Fruit fly (Drosophila melanogaster) whole organism, wandering third instar larva: ENCODE data around the gene Cyp4ae1.
A peak's percentile ranks its signal among the peaks of the same experiment; 100 is the strongest.

ENCODE experiments used
- Abd-B ChIP-seq: fragments of >200 bp; optimal IDR thresholded peaks from 2 replicates; lab custom pipeline; 2017; ENCODE audit warnings: missing biosample characterization, missing genetic modification characterization
- CG32264 ChIP-seq: fragments of 200-800 bp; sonication (Bioruptor generic); optimal IDR thresholded peaks from 2 replicates; lab custom pipeline; 2016; ENCODE audit warnings: missing biosample characterization, missing genetic modification characterization
- CG9705 ChIP-seq: fragments of 200-800 bp; sonication (Bioruptor generic); optimal IDR thresholded peaks from 2 replicates; lab custom pipeline; 2018; ENCODE audit warnings: missing biosample characterization, mild to moderate bottlenecking, missing genetic modification characterization
- CrebA ChIP-seq: fragments of 200-800 bp; sonication (Bioruptor generic); optimal IDR thresholded peaks from 2 replicates; lab custom pipeline; 2016; ENCODE audit warnings: missing biosample characterization, mild to moderate bottlenecking, missing genetic modification characterization, borderline replicate concordance
- Dfd ChIP-seq: fragments of >200 bp; optimal IDR thresholded peaks from 2 replicates; lab custom pipeline; 2017; ENCODE audit warnings: missing biosample characterization, missing genetic modification characterization
- Dif ChIP-seq: fragments of 200-275, 200-300 bp; sonication (Bioruptor generic); optimal IDR thresholded peaks from 2 replicates; lab custom pipeline; 2018; ENCODE audit warnings: missing biosample characterization, missing genetic modification characterization; ENCODE audit not compliant: partially characterized antibody
- GATAd ChIP-seq: sonication (Bioruptor generic); optimal IDR thresholded peaks from 2 replicates; lab custom pipeline; 2016; ENCODE audit warnings: missing biosample characterization, missing genetic modification characterization
- HLH106 ChIP-seq: fragments of 200-800 bp; optimal IDR thresholded peaks from 3 replicates; lab custom pipeline; 2019; ENCODE audit warnings: missing biosample characterization, mild to moderate bottlenecking, missing genetic modification characterization, moderate library complexity
- Hnf4 ChIP-seq: fragments of 200-800 bp; sonication (Bioruptor generic); optimal IDR thresholded peaks from 2 replicates; lab custom pipeline; 2016; ENCODE audit warnings: missing biosample characterization, mild to moderate bottlenecking, missing genetic modification characterization
- Hr78 ChIP-seq: fragments of >200 bp; optimal IDR thresholded peaks from 2 replicates; lab custom pipeline; 2017; ENCODE audit warnings: missing biosample characterization, missing genetic modification characterization
- Hr83 ChIP-seq: fragments of 200-300 bp; sonication (Bioruptor generic); optimal IDR thresholded peaks from 2 replicates; lab custom pipeline; 2016; ENCODE audit warnings: missing biosample characterization, mild to moderate bottlenecking, missing genetic modification characterization, moderate library complexity; ENCODE audit not compliant: poor library complexity, severe bottlenecking
- Jra ChIP-seq: sonication (Bioruptor generic); optimal IDR thresholded peaks from 2 replicates; lab custom pipeline; 2016; ENCODE audit warnings: missing biosample characterization, missing genetic modification characterization
- Mio ChIP-seq: sonication (Bioruptor generic); optimal IDR thresholded peaks from 2 replicates; lab custom pipeline; 2016; ENCODE audit warnings: missing biosample characterization, missing genetic modification characterization
- Myc ChIP-seq: fragments of >200 bp; optimal IDR thresholded peaks from 2 replicates; lab custom pipeline; 2017
- N ChIP-seq: fragments of >200 bp; optimal IDR thresholded peaks from 2 replicates; lab custom pipeline; 2018; ENCODE audit warnings: missing biosample characterization, missing external identifiers, missing genetic modification characterization
- OdsH ChIP-seq: fragments of 200-800 bp; sonication (Bioruptor generic); optimal IDR thresholded peaks from 2 replicates; lab custom pipeline; 2016; ENCODE audit warnings: missing biosample characterization, mild to moderate bottlenecking, missing genetic modification characterization
- Rel ChIP-seq, 2 experiments: fragments of 200-800 bp; sonication (Bioruptor generic) in 1 of 2; optimal IDR thresholded peaks; 2 replicates in 1 of 2; 3 replicates in 1 of 2; lab custom pipeline; 2016 to 2019; ENCODE audit warnings: mild to moderate bottlenecking in 2 of 2, missing biosample characterization in 2 of 2, missing genetic modification characterization in 2 of 2, moderate library complexity in 1 of 2
- Sp1 ChIP-seq: fragments of 200-800 bp; sonication (Bioruptor generic); optimal IDR thresholded peaks from 3 replicates; lab custom pipeline; 2019; ENCODE audit warnings: missing biosample characterization, mild to moderate bottlenecking, missing genetic modification characterization, moderate library complexity
- Vsx2 ChIP-seq: fragments of 200-300, 225-300 bp; sonication (Bioruptor generic); optimal IDR thresholded peaks from 2 replicates; lab custom pipeline; 2018; ENCODE audit warnings: missing biosample characterization, missing genetic modification characterization; ENCODE audit not compliant: partially characterized antibody
- br ChIP-seq: fragments of 200-800 bp; sonication (Bioruptor generic); optimal IDR thresholded peaks from 2 replicates; lab custom pipeline; 2016; ENCODE audit warnings: missing biosample characterization, missing genetic modification characterization
- brk ChIP-seq: fragments of 200-800 bp; sonication (Bioruptor generic); optimal IDR thresholded peaks from 2 replicates; lab custom pipeline; 2016; ENCODE audit warnings: missing biosample characterization, mild to moderate bottlenecking, missing genetic modification characterization
- dl ChIP-seq, 2 experiments: fragments of 175-275, 200-275 bp in 1 of 2; fragments of 200-275 bp in 1 of 2; sonication (Bioruptor generic); optimal IDR thresholded peaks; lab custom pipeline; 2018; ENCODE audit warnings: mild to moderate bottlenecking in 2 of 2, missing biosample characterization in 2 of 2, missing genetic modification characterization in 2 of 2, moderate library complexity in 2 of 2; ENCODE audit not compliant: partially characterized antibody in 2 of 2, insufficient read depth in 1 of 2
- dmrt93B ChIP-seq: fragments of 200-800 bp; sonication (Bioruptor generic); optimal IDR thresholded peaks from 2 replicates; lab custom pipeline; 2018; ENCODE audit warnings: missing biosample characterization, mild to moderate bottlenecking, missing genetic modification characterization
- dsf ChIP-seq: sonication (Bioruptor generic); optimal IDR thresholded peaks from 2 replicates; lab custom pipeline; 2016; ENCODE audit warnings: missing biosample characterization, missing genetic modification characterization, borderline replicate concordance
- ey ChIP-seq: fragments of 200-800 bp; sonication (Bioruptor generic); optimal IDR thresholded peaks from 2 replicates; lab custom pipeline; 2016; ENCODE audit warnings: missing biosample characterization, missing genetic modification characterization
- foxo ChIP-seq, 2 experiments: fragments of 200-800 bp; sonication (Bioruptor generic); optimal IDR thresholded peaks; 2 replicates in 1 of 2; 3 replicates in 1 of 2; lab custom pipeline; 2016 to 2017; ENCODE audit warnings: missing biosample characterization in 2 of 2, missing genetic modification characterization in 2 of 2
- fru ChIP-seq: fragments of 200-800 bp; sonication (Bioruptor generic); optimal IDR thresholded peaks from 3 replicates; lab custom pipeline; 2016; ENCODE audit warnings: missing biosample characterization, mild to moderate bottlenecking, missing genetic modification characterization
- h ChIP-seq: fragments of 200-800 bp; sonication (Bioruptor generic); optimal IDR thresholded peaks from 3 replicates; lab custom pipeline; 2016; ENCODE audit warnings: missing biosample characterization, mild to moderate bottlenecking, missing genetic modification characterization
- jim ChIP-seq: fragments of 175-275, 200-325 bp; sonication (Bioruptor generic); optimal IDR thresholded peaks from 2 replicates; lab custom pipeline; 2016; ENCODE audit warnings: missing biosample characterization, mild to moderate bottlenecking, missing genetic modification characterization
- lola ChIP-seq: fragments of >200 bp; optimal IDR thresholded peaks from 2 replicates; lab custom pipeline; 2017; ENCODE audit warnings: missing biosample characterization, missing genetic modification characterization
- pan ChIP-seq: fragments of >200 bp; optimal IDR thresholded peaks from 2 replicates; lab custom pipeline; 2017
- psq ChIP-seq: fragments of 200-800 bp; sonication (Bioruptor generic); optimal IDR thresholded peaks from 3 replicates; lab custom pipeline; 2017; ENCODE audit warnings: missing biosample characterization, mild to moderate bottlenecking, missing genetic modification characterization, moderate library complexity
- rgr ChIP-seq: fragments of 200-800 bp; sonication (Bioruptor generic); optimal IDR thresholded peaks from 3 replicates; lab custom pipeline; 2016; ENCODE audit warnings: missing biosample characterization, mild to moderate bottlenecking, missing genetic modification characterization
- sage ChIP-seq: fragments of 200-800 bp; sonication (Bioruptor generic); optimal IDR thresholded peaks from 2 replicates; lab custom pipeline; 2016; ENCODE audit warnings: missing biosample characterization, mild to moderate bottlenecking, missing genetic modification characterization
- sv ChIP-seq: fragments of 200-800 bp; sonication (Bioruptor generic); optimal IDR thresholded peaks from 3 replicates; lab custom pipeline; 2016; ENCODE audit warnings: missing biosample characterization, missing genetic modification characterization
- tai ChIP-seq: sonication (Bioruptor generic); optimal IDR thresholded peaks from 2 replicates; lab custom pipeline; 2016; ENCODE audit warnings: missing biosample characterization, missing genetic modification characterization
- usp ChIP-seq: fragments of >200 bp; optimal IDR thresholded peaks from 2 replicates; lab custom pipeline; 2017; ENCODE audit warnings: missing biosample characterization, missing genetic modification characterization
- woc ChIP-seq: sonication (Bioruptor generic); optimal IDR thresholded peaks from 2 replicates; lab custom pipeline; 2016; ENCODE audit warnings: missing biosample characterization, mild to moderate bottlenecking, missing genetic modification characterization

The Cyp4ae1 gene

dm6 chrX:2141159-2141853 lies 37.5 kb upstream of the Cyp4ae1 start, which contains the start of gene D2hgdh:
TSS of gene D2hgdh (plus strand) at chrX:2141489.
- TF ChIP-seq jim (GFP tag; lab: Kevin White, UChicago) (no peak), Hr78 (GFP tag; lab: Kevin White, UChicago) (no peak), Hnf4 (GFP tag; lab: Kevin White, UChicago) (peak; percentile 41), brk (GFP tag; lab: Kevin White, UChicago) (peak; percentile 23), woc (no peak), sage (GFP tag; lab: Kevin White, UChicago) (no peak), OdsH (GFP tag; lab: Kevin White, UChicago) (peak; percentile 46), sv (GFP tag; lab: Kevin White, UChicago) (no peak), HLH106 (tag; lab: Kevin White, UChicago) (peak; percentile 50), fru (GFP tag; lab: Kevin White, UChicago) (no peak), dsf (GFP tag; lab: Kevin White, UChicago) (no peak), ey (GFP tag; lab: Kevin White, UChicago) (peak; percentile 25), CG9705 (GFP tag; lab: Kevin White, UChicago) (no peak), Dfd (no peak), foxo (GFP tag; optimal IDR thresholded peaks at IDR 0.05; lab: Kevin White, UChicago) (peak in 1 of 2 experiments; percentile 47), Rel (GFP tag; optimal IDR thresholded peaks at IDR 0.05; lab: Kevin White, UChicago) (no peak), Rel (tag; optimal IDR thresholded peaks at IDR 0.05; lab: Kevin White, UChicago) (peak; percentile 35), Dif (peak; percentile 44), rgr (peak; percentile 56), h (peak; percentile 23)

DNA sequence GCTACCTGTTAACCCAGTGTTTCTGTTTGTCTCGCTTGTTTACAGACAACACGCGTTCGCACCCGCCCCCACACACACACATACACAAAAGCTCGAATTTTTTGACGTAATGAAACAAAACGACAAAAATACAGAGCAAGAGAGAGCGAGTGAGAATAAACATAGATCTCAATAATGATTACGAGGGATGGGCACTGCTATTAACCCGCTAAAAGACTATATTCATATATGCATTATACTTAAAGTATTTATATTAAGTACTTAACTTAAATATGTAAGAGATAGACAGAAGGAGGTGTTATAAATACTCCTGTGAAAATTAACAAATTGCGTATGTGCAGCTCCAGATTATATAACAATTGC lies 37.0 kb upstream of the Cyp4ae1 start:
- TF ChIP-seq psq (GFP tag; lab: Kevin White, UChicago) (peak; percentile 31), HLH106 (tag; lab: Kevin White, UChicago) (peak; percentile 63), Mio (GFP tag; lab: Kevin White, UChicago) (no peak), OdsH (GFP tag; lab: Kevin White, UChicago) (no peak), ey (GFP tag; lab: Kevin White, UChicago) (no peak), Abd-B (GFP tag; lab: Kevin White, UChicago) (no peak), Dif (no peak), Hr83 (peak; percentile 90), Jra (GFP tag; lab: Kevin White, UChicago) (peak; percentile 69), jim (GFP tag; lab: Kevin White, UChicago) (peak; percentile 23), sv (GFP tag; lab: Kevin White, UChicago) (peak; percentile 44), Myc (lab: Kevin White, UChicago) (no peak), foxo (GFP tag; optimal IDR thresholded peaks at IDR 0.05; lab: Kevin White, UChicago) (peak in 1 of 2 experiments; percentile 53), woc (peak; percentile 31), usp (GFP tag; lab: Kevin White, UChicago) (no peak), Vsx2 (GFP tag; lab: Kevin White, UChicago) (no peak), fru (GFP tag; lab: Kevin White, UChicago) (peak; percentile 44), dmrt93B (peak; percentile 7), N (no peak), CrebA (GFP tag; lab: Kevin White, UChicago) (no peak), Hnf4 (GFP tag; lab: Kevin White, UChicago) (peak; percentile 61), lola (no peak), tai (no peak), GATAd (peak; percentile 5), CG32264 (GFP tag; lab: Kevin White, UChicago) (peak; percentile 33), CG9705 (GFP tag; lab: Kevin White, UChicago) (peak; percentile 3), brk (GFP tag; lab: Kevin White, UChicago) (no peak), dl (GFP tag; optimal IDR thresholded peaks at IDR 0.05; lab: Kevin White, UChicago; ENCODE audit: insufficient read depth in 1 of 2, partially characterized antibody in 2 of 2) (no peak), pan (lab: Kevin White, UChicago) (no peak), h (peak; percentile 74), rgr (peak; percentile 68), Sp1 (peak; percentile 46), Dfd (no peak), br (GFP tag; lab: Kevin White, UChicago) (peak; percentile 64), Rel (GFP tag; optimal IDR thresholded peaks at IDR 0.05; lab: Kevin White, UChicago) (no peak), Rel (tag; optimal IDR thresholded peaks at IDR 0.05; lab: Kevin White, UChicago) (peak; percentile 35), Hr78 (GFP tag; lab: Kevin White, UChicago) (no peak), dsf (GFP tag; lab: Kevin White, UChicago) (peak; percentile 28), sage (GFP tag; lab: Kevin White, UChicago) (peak; percentile 64)
- TF ChIP-seq, all 38 proteins: peak for 21
